Worm (Caenorhabditis elegans): ENCODE measurements around the gene chil-24.

- TF ChIP-seq ama-1 (optimal IDR thresholded peaks at IDR 0.05), result no peak
- no peak for TF ChIP-seq flt-1 (GFP tag; IDR thresholded peaks at IDR 0.05)
- no peak for TF ChIP-seq tbx-11 (GFP tag; IDR thresholded peaks at IDR 0.05)
Measured at ce11 chrII:3108101-3108500, 20.9 kb upstream of the chil-24 start.
